Worm (Caenorhabditis elegans) whole organism, L4/young adult: ENCODE results near the gene hda-4.

Experiments used
- W03F9.2 ChIP-seq: fragments of 150-350 bp; optimal IDR thresholded peaks from 2 replicates; lab custom pipeline; 2014; ENCODE audit warnings: missing biosample characterization, missing genetic modification characterization
- dao-5 ChIP-seq: sonication (generic microtip); optimal IDR thresholded peaks from 2 replicates; lab custom pipeline; 2016; ENCODE audit warnings: missing genotype, missing genetic modification characterization, moderate library complexity, missing compliant biosample characterization
- him-1 ChIP-seq: sonication (generic microtip); optimal IDR thresholded peaks from 2 replicates; lab custom pipeline; 2016; ENCODE audit warnings: missing genotype, missing genetic modification reagents, missing genetic modification characterization, missing compliant biosample characterization

DNA sequence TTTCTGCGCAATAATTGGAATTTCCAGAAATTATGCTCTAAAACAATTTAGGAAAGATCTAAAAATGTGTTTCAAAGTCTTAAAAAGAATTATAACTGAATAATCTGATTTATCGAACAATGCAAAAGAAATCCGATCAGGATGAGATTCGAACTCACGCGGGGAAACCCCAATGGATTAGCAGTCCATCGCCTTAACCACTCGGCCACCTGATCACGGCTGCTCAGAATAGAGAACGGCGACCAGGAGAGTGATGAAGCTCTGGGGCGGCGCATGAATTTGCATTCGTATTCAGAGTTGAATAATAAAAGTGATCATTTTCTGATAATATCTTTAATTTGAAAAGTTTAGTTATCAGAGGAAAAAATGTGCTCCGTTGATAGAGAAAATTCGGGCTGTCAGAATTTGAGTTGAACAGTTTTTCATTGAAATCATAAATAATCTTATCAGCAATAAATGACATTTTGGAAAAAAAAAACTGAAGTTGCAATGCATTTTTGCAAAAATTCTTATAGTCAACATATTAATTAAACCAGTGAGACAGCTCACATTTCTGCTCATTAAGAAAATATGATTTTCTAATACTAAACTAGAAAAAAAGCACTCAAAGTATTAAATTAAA is 39.4 kb upstream of the hda-4 start:
- TF ChIP-seq dao-5 (tag; lab: Kevin White, UChicago), result no peak
- no peak for TF ChIP-seq W03F9.2 (tag; lab: Kevin White, UChicago)
- no peak for TF ChIP-seq him-1 (tag; lab: Kevin White, UChicago)
